Fruit fly (Drosophila melanogaster) whole organism, wandering third instar larva: ENCODE results near the gene PIG-L.

Experiments
- Abd-B ChIP-seq: fragments of >200 bp; optimal IDR thresholded peaks from 2 replicates; lab custom pipeline; 2017; ENCODE audit warnings: missing biosample characterization, missing genetic modification characterization
- CG9705 ChIP-seq: fragments of 200-800 bp; sonication (Bioruptor generic); optimal IDR thresholded peaks from 2 replicates; lab custom pipeline; 2018; ENCODE audit warnings: missing biosample characterization, mild to moderate bottlenecking, missing genetic modification characterization
- CrebA ChIP-seq: fragments of 200-800 bp; sonication (Bioruptor generic); optimal IDR thresholded peaks from 2 replicates; lab custom pipeline; 2016; ENCODE audit warnings: missing biosample characterization, mild to moderate bottlenecking, missing genetic modification characterization, borderline replicate concordance
- Dfd ChIP-seq: fragments of >200 bp; optimal IDR thresholded peaks from 2 replicates; lab custom pipeline; 2017; ENCODE audit warnings: missing biosample characterization, missing genetic modification characterization
- Dif ChIP-seq: fragments of 200-275, 200-300 bp; sonication (Bioruptor generic); optimal IDR thresholded peaks from 2 replicates; lab custom pipeline; 2018; ENCODE audit warnings: missing biosample characterization, missing genetic modification characterization; ENCODE audit not compliant: partially characterized antibody
- GATAd ChIP-seq: sonication (Bioruptor generic); optimal IDR thresholded peaks from 2 replicates; lab custom pipeline; 2016; ENCODE audit warnings: missing biosample characterization, missing genetic modification characterization
- HLH106 ChIP-seq: fragments of 200-800 bp; optimal IDR thresholded peaks from 3 replicates; lab custom pipeline; 2019; ENCODE audit warnings: missing biosample characterization, mild to moderate bottlenecking, missing genetic modification characterization, moderate library complexity
- Hnf4 ChIP-seq: fragments of 200-800 bp; sonication (Bioruptor generic); optimal IDR thresholded peaks from 2 replicates; lab custom pipeline; 2016; ENCODE audit warnings: missing biosample characterization, mild to moderate bottlenecking, missing genetic modification characterization
- Hr83 ChIP-seq: fragments of 200-300 bp; sonication (Bioruptor generic); optimal IDR thresholded peaks from 2 replicates; lab custom pipeline; 2016; ENCODE audit warnings: missing biosample characterization, mild to moderate bottlenecking, missing genetic modification characterization, moderate library complexity; ENCODE audit not compliant: poor library complexity, severe bottlenecking
- Jra ChIP-seq: sonication (Bioruptor generic); optimal IDR thresholded peaks from 2 replicates; lab custom pipeline; 2016; ENCODE audit warnings: missing biosample characterization, missing genetic modification characterization
- Mio ChIP-seq: sonication (Bioruptor generic); optimal IDR thresholded peaks from 2 replicates; lab custom pipeline; 2016; ENCODE audit warnings: missing biosample characterization, missing genetic modification characterization
- Myc ChIP-seq: fragments of >200 bp; optimal IDR thresholded peaks from 2 replicates; lab custom pipeline; 2017
- N ChIP-seq: fragments of >200 bp; optimal IDR thresholded peaks from 2 replicates; lab custom pipeline; 2018; ENCODE audit warnings: missing biosample characterization, missing external identifiers, missing genetic modification characterization
- OdsH ChIP-seq: fragments of 200-800 bp; sonication (Bioruptor generic); optimal IDR thresholded peaks from 2 replicates; lab custom pipeline; 2016; ENCODE audit warnings: missing biosample characterization, mild to moderate bottlenecking, missing genetic modification characterization
- Rel ChIP-seq, 2 experiments: fragments of 200-800 bp; sonication (Bioruptor generic) in 1 of 2; optimal IDR thresholded peaks; 2 replicates in 1 of 2; 3 replicates in 1 of 2; lab custom pipeline; 2016 to 2019; ENCODE audit warnings: mild to moderate bottlenecking in 2 of 2, missing biosample characterization in 2 of 2, missing genetic modification characterization in 2 of 2, moderate library complexity in 1 of 2
- Sp1 ChIP-seq: fragments of 200-800 bp; sonication (Bioruptor generic); optimal IDR thresholded peaks from 3 replicates; lab custom pipeline; 2019; ENCODE audit warnings: missing biosample characterization, mild to moderate bottlenecking, missing genetic modification characterization, moderate library complexity
- Vsx2 ChIP-seq: fragments of 200-300, 225-300 bp; sonication (Bioruptor generic); optimal IDR thresholded peaks from 2 replicates; lab custom pipeline; 2018; ENCODE audit warnings: missing biosample characterization, missing genetic modification characterization; ENCODE audit not compliant: partially characterized antibody
- br ChIP-seq: fragments of 200-800 bp; sonication (Bioruptor generic); optimal IDR thresholded peaks from 2 replicates; lab custom pipeline; 2016; ENCODE audit warnings: missing biosample characterization, missing genetic modification characterization
- brk ChIP-seq: fragments of 200-800 bp; sonication (Bioruptor generic); optimal IDR thresholded peaks from 2 replicates; lab custom pipeline; 2016; ENCODE audit warnings: missing biosample characterization, mild to moderate bottlenecking, missing genetic modification characterization
- dl ChIP-seq, 2 experiments: fragments of 175-275, 200-275 bp in 1 of 2; fragments of 200-275 bp in 1 of 2; sonication (Bioruptor generic); optimal IDR thresholded peaks; lab custom pipeline; 2018; ENCODE audit warnings: mild to moderate bottlenecking in 2 of 2, missing biosample characterization in 2 of 2, missing genetic modification characterization in 2 of 2, moderate library complexity in 2 of 2; ENCODE audit not compliant: partially characterized antibody in 2 of 2, insufficient read depth in 1 of 2
- dmrt93B ChIP-seq: fragments of 200-800 bp; sonication (Bioruptor generic); optimal IDR thresholded peaks from 2 replicates; lab custom pipeline; 2018; ENCODE audit warnings: missing biosample characterization, mild to moderate bottlenecking, missing genetic modification characterization
- dsf ChIP-seq: sonication (Bioruptor generic); optimal IDR thresholded peaks from 2 replicates; lab custom pipeline; 2016; ENCODE audit warnings: missing biosample characterization, missing genetic modification characterization, borderline replicate concordance
- foxo ChIP-seq, 2 experiments: fragments of 200-800 bp; sonication (Bioruptor generic); optimal IDR thresholded peaks; 2 replicates in 1 of 2; 3 replicates in 1 of 2; lab custom pipeline; 2016 to 2017; ENCODE audit warnings: missing biosample characterization in 2 of 2, missing genetic modification characterization in 2 of 2
- fru ChIP-seq: fragments of 200-800 bp; sonication (Bioruptor generic); optimal IDR thresholded peaks from 3 replicates; lab custom pipeline; 2016; ENCODE audit warnings: missing biosample characterization, mild to moderate bottlenecking, missing genetic modification characterization
- h ChIP-seq: fragments of 200-800 bp; sonication (Bioruptor generic); optimal IDR thresholded peaks from 3 replicates; lab custom pipeline; 2016; ENCODE audit warnings: missing biosample characterization, mild to moderate bottlenecking, missing genetic modification characterization
- jim ChIP-seq: fragments of 175-275, 200-325 bp; sonication (Bioruptor generic); optimal IDR thresholded peaks from 2 replicates; lab custom pipeline; 2016; ENCODE audit warnings: missing biosample characterization, mild to moderate bottlenecking, missing genetic modification characterization
- lola ChIP-seq: fragments of >200 bp; optimal IDR thresholded peaks from 2 replicates; lab custom pipeline; 2017; ENCODE audit warnings: missing biosample characterization, missing genetic modification characterization
- pan ChIP-seq: fragments of >200 bp; optimal IDR thresholded peaks from 2 replicates; lab custom pipeline; 2017
- psq ChIP-seq: fragments of 200-800 bp; sonication (Bioruptor generic); optimal IDR thresholded peaks from 3 replicates; lab custom pipeline; 2017; ENCODE audit warnings: missing biosample characterization, mild to moderate bottlenecking, missing genetic modification characterization, moderate library complexity
- sage ChIP-seq: fragments of 200-800 bp; sonication (Bioruptor generic); optimal IDR thresholded peaks from 2 replicates; lab custom pipeline; 2016; ENCODE audit warnings: missing biosample characterization, mild to moderate bottlenecking, missing genetic modification characterization
- sv ChIP-seq: fragments of 200-800 bp; sonication (Bioruptor generic); optimal IDR thresholded peaks from 3 replicates; lab custom pipeline; 2016; ENCODE audit warnings: missing biosample characterization, missing genetic modification characterization
- usp ChIP-seq: fragments of >200 bp; optimal IDR thresholded peaks from 2 replicates; lab custom pipeline; 2017; ENCODE audit warnings: missing biosample characterization, missing genetic modification characterization

PIG-L gene

DNA sequence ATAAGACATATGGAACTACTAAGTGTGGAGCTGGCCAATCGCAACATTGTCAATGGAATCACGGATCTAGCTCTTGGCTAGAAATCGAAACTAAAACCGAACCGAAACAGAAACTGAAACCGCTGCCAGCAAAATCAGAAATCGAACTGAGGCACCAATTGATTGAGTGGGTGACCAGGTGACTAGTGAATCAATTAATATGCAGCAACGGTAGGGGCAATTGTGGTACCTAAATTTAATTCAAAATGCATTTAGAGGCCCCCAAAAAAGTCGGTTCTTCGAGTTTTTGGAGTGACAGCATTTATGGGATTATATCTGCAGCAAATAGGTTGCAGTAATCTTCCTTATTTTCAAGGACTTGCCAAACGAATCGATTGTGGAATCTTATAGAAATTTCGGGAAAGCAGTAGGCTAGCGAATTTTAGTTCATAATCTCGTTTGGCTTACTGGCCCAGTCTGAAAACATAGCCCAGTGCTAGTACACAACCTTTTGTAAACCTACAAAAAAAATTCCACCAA lies 7.7 kb downstream of the PIG-L start, which contains the start of the genes CG17190 and CG4836:
Gene CG17190, minus strand, starts transcription at position 101 of the 519 bp plus-strand sequence.
Gene CG4836, plus strand, starts transcription at position 469 of the 519 bp plus-strand sequence.
- TF ChIP-seq Hnf4 (GFP tag; lab: Kevin White, UChicago), result no peak

DNA sequence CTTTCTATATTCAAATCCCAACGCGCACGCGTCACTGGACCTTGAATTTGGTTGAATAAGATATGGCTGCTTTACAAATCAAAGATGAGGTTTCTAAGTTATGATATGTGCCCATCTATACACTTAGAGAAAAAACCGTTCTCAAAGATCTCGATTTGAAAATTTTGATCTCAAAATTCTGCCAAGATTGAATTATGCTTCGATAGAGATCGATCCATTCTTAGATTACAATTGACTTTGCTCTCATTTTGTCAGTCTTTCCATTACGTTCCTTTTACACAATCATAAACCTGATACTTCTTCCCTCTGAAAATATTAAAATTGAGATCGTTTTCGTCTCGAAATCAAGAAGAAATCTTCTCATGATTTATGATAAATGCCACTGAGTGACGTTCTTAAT lies 8.4 kb downstream of the PIG-L start:
- TF ChIP-seq sv (GFP tag; lab: Kevin White, UChicago) (no peak), usp (GFP tag; lab: Kevin White, UChicago) (no peak), Hnf4 (GFP tag; lab: Kevin White, UChicago) (no peak), pan (lab: Kevin White, UChicago) (no peak), Myc (lab: Kevin White, UChicago) (no peak), N (GFP tag; lab: Kevin White, UChicago) (no peak), jim (GFP tag; lab: Kevin White, UChicago) (no peak), HLH106 (no peak), Dif (GFP tag; lab: Kevin White, UChicago) (no peak), OdsH (GFP tag; lab: Kevin White, UChicago) (no peak), dmrt93B (GFP tag; lab: Kevin White, UChicago) (no peak), GATAd (GFP tag; lab: Kevin White, UChicago) (no peak), brk (GFP tag; lab: Kevin White, UChicago) (no peak), sage (no peak), CrebA (GFP tag; lab: Kevin White, UChicago) (no peak), Abd-B (GFP tag; lab: Kevin White, UChicago) (no peak), lola (GFP tag; lab: Kevin White, UChicago) (no peak), Vsx2 (GFP tag; lab: Kevin White, UChicago) (no peak), Sp1 (no peak), dl (GFP tag; optimal IDR thresholded peaks at IDR 0.05; lab: Kevin White, UChicago; ENCODE audit: insufficient read depth in 1 of 2, partially characterized antibody in 2 of 2) (no peak)

DNA sequence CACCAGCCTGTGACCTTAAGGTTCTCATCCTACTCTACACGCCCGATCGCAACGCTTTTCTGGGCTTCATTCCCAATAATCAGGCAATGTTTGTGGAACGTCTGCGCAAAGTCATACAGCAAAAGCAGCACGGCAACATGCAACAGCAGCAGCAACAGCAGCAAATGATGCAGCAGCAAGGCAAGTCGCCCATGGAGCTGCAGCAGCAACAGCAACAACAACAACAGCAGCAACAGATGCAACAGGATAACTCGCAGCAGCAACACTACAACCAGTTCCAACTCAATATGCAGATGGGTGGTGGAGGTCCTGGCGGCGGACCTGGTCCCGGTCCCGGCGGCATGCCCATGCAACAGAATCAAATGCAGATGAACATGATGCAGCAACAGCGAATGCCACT lies 10.2 kb downstream of the PIG-L start:
- TF ChIP-seq dsf (GFP tag; lab: Kevin White, UChicago) (no peak), foxo (GFP tag; optimal IDR thresholded peaks at IDR 0.05; lab: Kevin White, UChicago) (no peak), HLH106 (no peak), Abd-B (GFP tag; lab: Kevin White, UChicago) (no peak), dmrt93B (GFP tag; lab: Kevin White, UChicago) (no peak), Sp1 (no peak), N (GFP tag; lab: Kevin White, UChicago) (no peak), Rel (GFP tag; optimal IDR thresholded peaks at IDR 0.05; lab: Kevin White, UChicago) (no peak), Rel (tag; optimal IDR thresholded peaks at IDR 0.05; lab: Kevin White, UChicago) (no peak), Dfd (GFP tag; lab: Kevin White, UChicago) (peak; percentile 94)

- no peak for TF ChIP-seq N (GFP tag; lab: Kevin White, UChicago)
- TF ChIP-seq foxo (GFP tag; optimal IDR thresholded peaks at IDR 0.05; lab: Kevin White, UChicago), result no peak
- peak; percentile 40 for TF ChIP-seq CG9705 (GFP tag; lab: Kevin White, UChicago)
- TF ChIP-seq sage, result no peak
- no peak for TF ChIP-seq dl (GFP tag; optimal IDR thresholded peaks at IDR 0.05; lab: Kevin White, UChicago; ENCODE audit: insufficient read depth in 1 of 2, partially characterized antibody in 2 of 2)
- TF ChIP-seq psq, result peak; percentile 98
- TF ChIP-seq HLH106, result peak; percentile 34
- TF ChIP-seq Hnf4 (GFP tag; lab: Kevin White, UChicago), result no peak
- TF ChIP-seq Vsx2 (GFP tag; lab: Kevin White, UChicago), result no peak
- no peak for TF ChIP-seq Mio
- no peak for TF ChIP-seq dsf (GFP tag; lab: Kevin White, UChicago)
- TF ChIP-seq Jra (GFP tag; lab: Kevin White, UChicago), result no peak
- peak; percentile 70 for TF ChIP-seq Hr83 (GFP tag; lab: Kevin White, UChicago)
- TF ChIP-seq fru, result peak; percentile 17
- no peak for TF ChIP-seq br (GFP tag; lab: Kevin White, UChicago)
- no peak for TF ChIP-seq Myc (lab: Kevin White, UChicago)
- peak; percentile 32 for TF ChIP-seq sv (GFP tag; lab: Kevin White, UChicago)
- peak; percentile 41 for TF ChIP-seq dmrt93B (GFP tag; lab: Kevin White, UChicago)
- TF ChIP-seq Sp1, result peak; percentile 37
- peak; percentile 71 for TF ChIP-seq h
These were observed 12.6 kb downstream of the PIG-L start, which contains the start of the genes Hs6st and MED25 for dm6 chr3R:20008372-20009051. TSS of gene Hs6st (minus strand) at chr3R:20008512. TSS of gene MED25 (plus strand) at chr3R:20008947.
